Worm (Caenorhabditis elegans): ENCODE measurements around the gene itsn-1.

- TF ChIP-seq lin-39 (tag; optimal IDR thresholded peaks at IDR 0.05) (no peak), hlh-30 (tag; optimal IDR thresholded peaks at IDR 0.05; ENCODE audit: insufficient read depth) (no peak), ZK546.5 (tag; optimal IDR thresholded peaks at IDR 0.05) (no peak), set-16 (GFP tag; IDR thresholded peaks at IDR 0.05) (no peak), snpc-4 (tag; optimal IDR thresholded peaks at IDR 0.05) (no peak), ceh-20 (GFP tag; IDR thresholded peaks at IDR 0.05) (no peak)
Observed at ce11 chrIV:17131035-17131595, 11.6 kb downstream of the itsn-1 start, which contains the start of the genes Y116A8C.37 and Y116A8C.38.

All from whole organism, L4 larva.